Worm (Caenorhabditis elegans) whole organism, L4 larva: Measurements from ENCODE around the gene C07G1.7.

ENCODE experiments used
- D1046.2 ChIP-seq: fragments of 200-800 bp; sonication (Bioruptor generic); IDR thresholded peaks from 2 replicates; pipeline ENCODE4 v1.3.6; 2022; ENCODE audit warnings: missing genetic modification characterization, missing compliant biosample characterization
- Y75B8A.6 ChIP-seq: fragments of 200-800 bp; sonication (Bioruptor generic); IDR thresholded peaks from 2 replicates; pipeline ENCODE4 v1.3.6; 2022; ENCODE audit warnings: missing genetic modification reagents, missing genetic modification characterization, missing compliant biosample characterization
- aha-1 ChIP-seq: fragments of 150-350 bp; peaks from one replicate; lab custom pipeline; 2014; ENCODE audit warnings: missing biosample characterization, missing genetic modification characterization
- aly-2 ChIP-seq: sonication (generic microtip); optimal IDR thresholded peaks from 2 replicates; lab custom pipeline; 2018; ENCODE audit warnings: missing biosample characterization, missing genetic modification characterization
- ama-1 ChIP-seq: fragments of 150-350 bp; optimal IDR thresholded peaks from 2 replicates; lab custom pipeline; 2014; ENCODE audit warnings: inconsistent platforms, mixed read lengths
- dmd-8 ChIP-seq: fragments of 200-800 bp; sonication (Bioruptor generic); IDR thresholded peaks from 2 replicates; pipeline ENCODE4 v1.3.6; 2022; ENCODE audit warnings: missing genetic modification characterization, missing compliant biosample characterization
- egl-27 ChIP-seq: sonication (generic microtip); optimal IDR thresholded peaks from 3 replicates; lab custom pipeline; 2017; ENCODE audit warnings: missing biosample characterization, missing genetic modification reagents, missing genetic modification characterization
- lin-1 ChIP-seq: fragments of 200-800 bp; sonication (Bioruptor generic); IDR thresholded peaks from 2 replicates; pipeline ENCODE4 v1.3.6; 2022; ENCODE audit warnings: missing genetic modification reagents, missing genetic modification characterization, missing compliant biosample characterization
- lin-13 ChIP-seq: fragments of 150-350 bp; optimal IDR thresholded peaks from 2 replicates; lab custom pipeline; 2014; ENCODE audit warnings: missing biosample characterization, missing genetic modification reagents, missing genetic modification characterization
- lsy-2 ChIP-seq, 2 experiments: fragments of 150-350 bp in 1 of 2; sonication (generic microtip) in 1 of 2; optimal IDR thresholded peaks; 2 replicates each; lab custom pipeline; 2014 to 2017; ENCODE audit warnings: missing biosample characterization in 2 of 2, missing genetic modification characterization in 2 of 2
- madf-9 ChIP-seq: fragments of 200-800 bp; sonication (Bioruptor generic); conservative IDR thresholded peaks from 2 replicates; pipeline ENCODE4 v1.3.6; 2022; ENCODE audit warnings: missing genetic modification reagents, missing genetic modification characterization, missing compliant biosample characterization
- nhr-111 ChIP-seq: fragments of 200-800 bp; sonication (Bioruptor generic); optimal IDR thresholded peaks from 2 replicates; lab custom pipeline; 2018; ENCODE audit warnings: mild to moderate bottlenecking, missing genetic modification characterization, missing compliant biosample characterization
- nhr-237 ChIP-seq: sonication (generic microtip); optimal IDR thresholded peaks from 2 replicates; lab custom pipeline; 2017; ENCODE audit warnings: missing biosample characterization, missing genetic modification characterization
- nhr-25 ChIP-seq: sonication (generic microtip); optimal IDR thresholded peaks from 2 replicates; lab custom pipeline; 2017; ENCODE audit warnings: missing genetic modification characterization, mild to moderate bottlenecking, missing compliant biosample characterization, antibody characterized with exemption, moderate library complexity, borderline replicate concordance; ENCODE audit not compliant: insufficient read depth

DNA sequence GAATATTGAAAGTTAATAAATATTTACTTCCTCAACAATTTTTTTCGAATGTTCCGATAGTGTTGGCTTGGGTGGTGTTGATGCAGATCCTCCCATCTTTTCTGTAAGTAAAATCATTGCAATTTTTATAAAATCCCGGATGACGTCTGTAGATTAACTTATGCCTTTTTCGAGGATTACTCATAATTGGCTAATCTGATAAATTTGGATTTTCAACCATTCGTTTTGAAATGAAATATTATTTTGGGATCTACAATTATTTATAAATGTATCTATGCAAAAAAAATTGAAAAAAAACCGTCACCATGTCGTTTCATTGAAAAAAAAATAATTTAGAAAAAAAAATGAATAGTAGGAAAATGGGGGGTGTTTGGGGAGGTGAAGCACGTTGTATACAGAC is 10.5 kb downstream of the C07G1.7 start, which contains the start of gene glrx-22:
- TF ChIP-seq nhr-111 (GFP tag; lab: Kevin White, UChicago) (no peak), aha-1 (peak; percentile 35), D1046.2 (no peak), lsy-2 (tag; optimal IDR thresholded peaks at IDR 0.05; lab: Kevin White, UChicago) (no peak), lin-1 (GFP tag; lab: Robert Waterston, UW) (no peak), lin-13 (GFP tag; lab: Kevin White, UChicago) (no peak), aly-2 (tag; lab: Kevin White, UChicago) (no peak), nhr-25 (tag; lab: Kevin White, UChicago) (no peak), madf-9 (no peak), ama-1 (lab: Kevin White, UChicago) (no peak), Y75B8A.6 (GFP tag; lab: Robert Waterston, UW) (no peak), nhr-237 (no peak), dmd-8 (no peak), egl-27 (tag; lab: Kevin White, UChicago) (no peak)
